Fruit fly (Drosophila melanogaster): ENCODE results near the gene CG3847.

CG3847 gene

DNA sequence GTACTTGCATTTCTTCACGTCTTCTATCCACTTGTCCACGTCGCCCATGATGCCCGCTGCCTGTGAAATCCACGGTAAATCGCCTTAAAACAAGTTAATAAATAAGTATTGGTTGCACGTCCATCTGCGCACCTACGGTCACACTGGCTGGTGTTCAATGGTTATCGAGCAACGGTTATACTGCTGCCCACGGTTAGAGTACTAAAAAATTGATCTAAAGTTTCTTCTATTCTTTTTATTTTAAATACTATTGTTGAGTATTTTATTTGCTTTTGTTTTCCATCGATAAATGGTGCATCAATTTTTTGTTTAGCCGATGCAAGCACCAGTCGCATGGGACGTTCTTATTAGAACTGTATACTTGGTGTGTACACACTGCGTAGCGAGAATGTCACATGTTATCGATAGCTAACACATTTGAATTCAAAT, 25.9 kb downstream of the CG3847 start, which contains the start of gene PpV (continued):
- TF ChIP-seq Sry-δ (GFP tag; optimal IDR thresholded peaks at IDR 0.05) (peak; percentile 76), ranshi (GFP tag; IDR thresholded peaks at IDR 0.05) (no peak), gcm2 (GFP tag; optimal IDR thresholded peaks at IDR 0.05) (no peak), CG4360 (GFP tag; IDR thresholded peaks at IDR 0.05) (0 out of 2 replicates have a peak, but pooled peaks have one; percentile 9), abd-A (tag; optimal IDR thresholded peaks at IDR 0.05) (peak; percentile 85), CG16813 (GFP tag; IDR thresholded peaks at IDR 0.05; ENCODE audit: partially characterized antibody) (peak; percentile 51), Doc3 (GFP tag; IDR thresholded peaks at IDR 0.05; ENCODE audit: partially characterized antibody) (0 out of 3 replicates have a peak, but pooled peaks have one; percentile 43), ci (GFP tag; IDR thresholded peaks at IDR 0.05) (no peak), inv (GFP tag; IDR thresholded peaks at IDR 0.05; ENCODE audit: partially characterized antibody) (0 out of 2 replicates have a peak, but pooled peaks have one; percentile 29), CG12071 (GFP tag; optimal IDR thresholded peaks at IDR 0.05) (no peak), CG12659 (GFP tag; optimal IDR thresholded peaks at IDR 0.05) (peak; percentile 66), CG2116 (GFP tag; optimal IDR thresholded peaks at IDR 0.05) (peak; percentile 89), Bgb (GFP tag; IDR thresholded peaks at IDR 0.05; ENCODE audit: partially characterized antibody) (peak; percentile 32; the same call in 1 of the 2 replicates), z (GFP tag; IDR thresholded peaks at IDR 0.05) (no peak), CG8924 (tag; optimal IDR thresholded peaks at IDR 0.05) (peak; percentile 59), lilli (GFP tag; optimal IDR thresholded peaks at IDR 0.05) (no peak), dm (GFP tag; optimal IDR thresholded peaks at IDR 0.05) (peak; percentile 24), NC2β (GFP tag; optimal IDR thresholded peaks at IDR 0.05) (no peak), E2f2 (GFP tag; IDR thresholded peaks at IDR 0.05) (peak; percentile 93), CG12219 (GFP tag; optimal IDR thresholded peaks at IDR 0.05) (no peak), nerfin-1 (tag; optimal IDR thresholded peaks at IDR 0.05) (no peak), CG11560 (tag; IDR thresholded peaks at IDR 0.05) (peak; percentile 39; the same call in 1 of the 3 replicates), yki (optimal IDR thresholded peaks at IDR 0.05) (no peak), chm (GFP tag; IDR thresholded peaks at IDR 0.05) (no peak), crc (GFP tag; optimal IDR thresholded peaks at IDR 0.05) (no peak), Fer2 (tag; optimal IDR thresholded peaks at IDR 0.05) (no peak), YL-1 (GFP tag; optimal IDR thresholded peaks at IDR 0.05) (peak; percentile 44), gsb (GFP tag; IDR thresholded peaks at IDR 0.05) (no peak), CoRest (tag; optimal IDR thresholded peaks at IDR 0.05) (peak; percentile 43), fu2 (GFP tag; optimal IDR thresholded peaks at IDR 0.05) (no peak), CG16779 (GFP tag; IDR thresholded peaks at IDR 0.05) (no peak), Hmr (GFP tag; optimal IDR thresholded peaks at IDR 0.05) (peak; percentile 62), trem (tag; optimal IDR thresholded peaks at IDR 0.05) (peak; percentile 78), dysf (GFP tag; IDR thresholded peaks at IDR 0.05) (no peak), CG17361 (GFP tag; IDR thresholded peaks at IDR 0.05) (0 out of 3 replicates have a peak, but pooled peaks have one; percentile 15), sug (tag; optimal IDR thresholded peaks at IDR 0.05) (peak; percentile 36), wek (GFP tag; optimal IDR thresholded peaks at IDR 0.05) (no peak), Hsf (GFP tag; optimal IDR thresholded peaks at IDR 0.05) (no peak), Pdp1 (GFP tag; optimal IDR thresholded peaks at IDR 0.05) (peak in 1 of 2 experiments; percentile 22), slou (GFP tag; optimal IDR thresholded peaks at IDR 0.05) (peak; percentile 6), sd (tag; optimal IDR thresholded peaks at IDR 0.05) (peak; percentile 73), CG12769 (tag; optimal IDR thresholded peaks at IDR 0.05) (no peak), Dip3 (GFP tag; optimal IDR thresholded peaks at IDR 0.05) (no peak), MESR4 (GFP tag; optimal IDR thresholded peaks at IDR 0.05) (peak; percentile 72), pita (GFP tag; optimal IDR thresholded peaks at IDR 0.05) (peak; percentile 68), NC2α (GFP tag; optimal IDR thresholded peaks at IDR 0.05) (no peak), CG14710 (tag; optimal IDR thresholded peaks at IDR 0.05) (peak; percentile 100), CG13287 (GFP tag; IDR thresholded peaks at IDR 0.05; ENCODE audit: partially characterized antibody) (peak; percentile 58), Oli (tag; optimal IDR thresholded peaks at IDR 0.05) (no peak), CG33557 (GFP tag; optimal IDR thresholded peaks at IDR 0.05) (no peak)
